Worm (Caenorhabditis elegans) whole organism, mixed stage, embryonic: ENCODE measurements around the gene ins-17.
A peak's percentile ranks its signal among the peaks of the same experiment; 100 is the strongest.

ENCODE experiments used
- M03D4.4 ChIP-seq: sonication (generic microtip); optimal IDR thresholded peaks from 2 replicates; lab custom pipeline; 2017; ENCODE audit warnings: mild to moderate bottlenecking, missing genetic modification characterization, missing compliant biosample characterization
- bed-3 ChIP-seq: fragments of 200-800 bp; sonication (Bioruptor generic); optimal IDR thresholded peaks from 3 replicates; lab custom pipeline; 2018; ENCODE audit warnings: mild to moderate bottlenecking, missing genetic modification characterization, moderate library complexity, missing compliant biosample characterization
- blmp-1 ChIP-seq: fragments of 150-350 bp; optimal IDR thresholded peaks from 2 replicates; lab custom pipeline; 2014; ENCODE audit warnings: missing biosample characterization, missing genetic modification characterization
- ceh-39 ChIP-seq: fragments of 150-350 bp; optimal IDR thresholded peaks from 2 replicates; lab custom pipeline; 2014; ENCODE audit warnings: missing biosample characterization, missing genetic modification characterization
- ceh-43 ChIP-seq: fragments of 200-800 bp; sonication (Bioruptor generic); optimal IDR thresholded peaks from 2 replicates; lab custom pipeline; 2018; ENCODE audit warnings: mild to moderate bottlenecking, missing genetic modification characterization, moderate library complexity, missing compliant biosample characterization
- ces-1 ChIP-seq: fragments of 150-350 bp; optimal IDR thresholded peaks from 2 replicates; lab custom pipeline; 2014; ENCODE audit warnings: missing biosample characterization, missing genetic modification reagents, missing genetic modification characterization
- cnd-1 ChIP-seq: fragments of 200-800 bp; sonication (Bioruptor generic); optimal IDR thresholded peaks from 2 replicates; lab custom pipeline; 2018; ENCODE audit warnings: mild to moderate bottlenecking, missing genetic modification characterization, missing compliant biosample characterization
- drap-1 ChIP-seq: fragments of 200-800 bp; sonication (Bioruptor generic); optimal IDR thresholded peaks from 3 replicates; lab custom pipeline; 2018; ENCODE audit warnings: mild to moderate bottlenecking, missing genetic modification characterization, missing compliant biosample characterization
- elt-1 ChIP-seq: sonication (generic microtip); optimal IDR thresholded peaks from 2 replicates; lab custom pipeline; 2017; ENCODE audit warnings: missing genetic modification characterization, mild to moderate bottlenecking, missing compliant biosample characterization, antibody characterized with exemption, moderate library complexity, borderline replicate concordance; ENCODE audit not compliant: insufficient read depth
- elt-3 ChIP-seq: fragments of 150-350 bp; optimal IDR thresholded peaks from 2 replicates; lab custom pipeline; 2014; ENCODE audit warnings: missing biosample characterization, missing genetic modification characterization
- flh-1 ChIP-seq: fragments of 200-800 bp; sonication (Bioruptor generic); optimal IDR thresholded peaks from 2 replicates; lab custom pipeline; 2018; ENCODE audit warnings: mild to moderate bottlenecking, missing genetic modification characterization, moderate library complexity, missing compliant biosample characterization
- ham-2 ChIP-seq: fragments of 200-800 bp; sonication (Bioruptor generic); optimal IDR thresholded peaks from 2 replicates; lab custom pipeline; 2018; ENCODE audit warnings: mild to moderate bottlenecking, missing genetic modification characterization, missing compliant biosample characterization
- hlh-1 ChIP-seq: fragments of 150-350 bp; optimal IDR thresholded peaks from 2 replicates; lab custom pipeline; 2014; ENCODE audit warnings: missing biosample characterization, missing genetic modification reagents, missing genetic modification characterization
- lin-13 ChIP-seq: fragments of 150-350 bp; optimal IDR thresholded peaks from 2 replicates; lab custom pipeline; 2014; ENCODE audit warnings: missing biosample characterization, missing genetic modification characterization
- lsy-2 ChIP-seq: fragments of 150-350 bp; optimal IDR thresholded peaks from 2 replicates; lab custom pipeline; 2014; ENCODE audit warnings: missing biosample characterization, missing genetic modification characterization
- mab-5 ChIP-seq: fragments of 150-350 bp; optimal IDR thresholded peaks from 2 replicates; lab custom pipeline; 2014; ENCODE audit warnings: missing biosample characterization, missing genetic modification characterization
- mls-2 ChIP-seq: sonication (generic microtip); optimal IDR thresholded peaks from 2 replicates; lab custom pipeline; 2016; ENCODE audit warnings: mild to moderate bottlenecking, missing genetic modification characterization, moderate library complexity, missing compliant biosample characterization
- nhr-12 ChIP-seq: fragments of 150-350 bp; optimal IDR thresholded peaks from 2 replicates; lab custom pipeline; 2014; ENCODE audit warnings: missing biosample characterization, missing genetic modification characterization
- nhr-2 ChIP-seq: fragments of 150-350 bp; optimal IDR thresholded peaks from 2 replicates; lab custom pipeline; 2014; ENCODE audit warnings: missing biosample characterization, missing genetic modification characterization
- nhr-237 ChIP-seq: fragments of 150-350 bp; optimal IDR thresholded peaks from 2 replicates; lab custom pipeline; 2014; ENCODE audit warnings: missing biosample characterization, missing genetic modification characterization
- nhr-28 ChIP-seq: fragments of 150-350 bp; optimal IDR thresholded peaks from 2 replicates; lab custom pipeline; 2014; ENCODE audit warnings: missing biosample characterization, missing genetic modification characterization
- nhr-76 ChIP-seq: sonication (generic microtip); optimal IDR thresholded peaks from 2 replicates; lab custom pipeline; 2017; ENCODE audit warnings: missing biosample characterization, missing genetic modification characterization
- pha-4 ChIP-seq: fragments of 150-350 bp; optimal IDR thresholded peaks from 2 replicates; lab custom pipeline; 2018; ENCODE audit warnings: missing biosample characterization, missing genetic modification reagents, missing genetic modification characterization
- sem-2 ChIP-seq: fragments of 200-800 bp; sonication (Bioruptor generic); optimal IDR thresholded peaks from 2 replicates; lab custom pipeline; 2018; ENCODE audit warnings: mild to moderate bottlenecking, missing genetic modification characterization, missing compliant biosample characterization
- snpc-4 ChIP-seq: fragments of 150-350 bp; optimal IDR thresholded peaks from 2 replicates; lab custom pipeline; 2014; ENCODE audit warnings: missing biosample characterization, missing genetic modification characterization
- sptf-1 ChIP-seq: sonication (generic microtip); optimal IDR thresholded peaks from 2 replicates; lab custom pipeline; 2017; ENCODE audit warnings: mild to moderate bottlenecking, missing genetic modification characterization, moderate library complexity, missing compliant biosample characterization
- tbx-8 ChIP-seq: fragments of 200-800 bp; sonication (Bioruptor generic); optimal IDR thresholded peaks from 2 replicates; lab custom pipeline; 2018; ENCODE audit warnings: mild to moderate bottlenecking, missing genetic modification characterization, moderate library complexity, missing compliant biosample characterization
- unc-120 ChIP-seq: sonication (generic microtip); optimal IDR thresholded peaks from 2 replicates; lab custom pipeline; 2017; ENCODE audit warnings: missing genetic modification characterization, missing compliant biosample characterization; ENCODE audit not compliant: poor library complexity, severe bottlenecking
- unc-39 ChIP-seq: fragments of 150-350 bp; optimal IDR thresholded peaks from 2 replicates; lab custom pipeline; 2014; ENCODE audit warnings: missing biosample characterization, missing genetic modification characterization
- unc-62 ChIP-seq: fragments of 150-350 bp; optimal IDR thresholded peaks from 2 replicates; lab custom pipeline; 2014; ENCODE audit warnings: missing biosample characterization, missing genetic modification reagents, missing genetic modification characterization
- zip-8 ChIP-seq: fragments of 150-350 bp; optimal IDR thresholded peaks from 2 replicates; lab custom pipeline; 2014; ENCODE audit warnings: missing biosample characterization, missing genetic modification characterization
- ztf-11 ChIP-seq: fragments of 150-350 bp; optimal IDR thresholded peaks from 2 replicates; lab custom pipeline; 2014; ENCODE audit warnings: missing biosample characterization, missing genetic modification characterization

The ins-17 gene

ce11 chrIII:4506590-4507128 is 29.3 kb upstream of the ins-17 start:
- no peak for TF ChIP-seq sem-2 (GFP tag; lab: Kevin White, UChicago)
- TF ChIP-seq nhr-2 (tag; lab: Kevin White, UChicago), result no peak
- TF ChIP-seq M03D4.4 (tag; lab: Kevin White, UChicago), result no peak
- TF ChIP-seq nhr-12, result no peak
- no peak for TF ChIP-seq elt-1 (tag; lab: Kevin White, UChicago)
- no peak for TF ChIP-seq nhr-76 (tag; lab: Kevin White, UChicago)
- TF ChIP-seq ztf-11 (tag; lab: Kevin White, UChicago), result no peak
- no peak for TF ChIP-seq elt-3 (tag; lab: Kevin White, UChicago)
- no peak for TF ChIP-seq ces-1 (GFP tag; lab: Kevin White, UChicago)
- no peak for TF ChIP-seq cnd-1 (tag; lab: Kevin White, UChicago)
- TF ChIP-seq nhr-28 (tag; lab: Kevin White, UChicago), result no peak
- no peak for TF ChIP-seq drap-1 (GFP tag; lab: Kevin White, UChicago)
- TF ChIP-seq unc-120 (tag; lab: Kevin White, UChicago), result no peak
- TF ChIP-seq snpc-4 (tag; lab: Kevin White, UChicago), result no peak
- TF ChIP-seq hlh-1, result no peak

- TF ChIP-seq sem-2 (GFP tag; lab: Kevin White, UChicago) (no peak), ces-1 (GFP tag; lab: Kevin White, UChicago) (no peak), elt-3 (tag; lab: Kevin White, UChicago) (no peak), unc-62 (GFP tag; lab: Kevin White, UChicago) (no peak)
These were observed 28.8 kb upstream of the ins-17 start for ce11 chrIII:4506140-4506539.

ce11 chrIII:4505726-4506125 is 28.4 kb upstream of the ins-17 start:
- TF ChIP-seq M03D4.4 (tag; lab: Kevin White, UChicago) (peak; percentile 20), snpc-4 (tag; lab: Kevin White, UChicago) (no peak), elt-3 (tag; lab: Kevin White, UChicago) (no peak), ces-1 (GFP tag; lab: Kevin White, UChicago) (peak; percentile 97), mls-2 (tag; lab: Kevin White, UChicago) (peak; percentile 58)

- TF ChIP-seq drap-1 (GFP tag; lab: Kevin White, UChicago), result no peak
- no peak for TF ChIP-seq lin-13 (tag; lab: Kevin White, UChicago)
- TF ChIP-seq mab-5 (tag; lab: Kevin White, UChicago), result no peak
- no peak for TF ChIP-seq zip-8 (tag; lab: Kevin White, UChicago)
- no peak for TF ChIP-seq ceh-39 (tag; lab: Kevin White, UChicago)
- no peak for TF ChIP-seq unc-39 (tag; lab: Kevin White, UChicago)
- TF ChIP-seq nhr-237 (tag; lab: Kevin White, UChicago), result no peak
These were observed 27.6 kb upstream of the ins-17 start for ce11 chrIII:4504934-4505484.

- TF ChIP-seq unc-120 (tag; lab: Kevin White, UChicago) (peak; percentile 44), ces-1 (GFP tag; lab: Kevin White, UChicago) (peak; percentile 56), pha-4 (no peak), ceh-39 (tag; lab: Kevin White, UChicago) (no peak)
These were observed 27.0 kb upstream of the ins-17 start for ce11 chrIII:4504358-4504757.

ce11 chrIII:4502559-4503240 is 25.3 kb upstream of the ins-17 start:
- TF ChIP-seq bed-3 (GFP tag; lab: Kevin White, UChicago), result no peak
- peak; percentile 10 for TF ChIP-seq M03D4.4 (tag; lab: Kevin White, UChicago)
- peak; percentile 30 for TF ChIP-seq pha-4
- peak; percentile 53 for TF ChIP-seq ceh-39 (tag; lab: Kevin White, UChicago)
- no peak for TF ChIP-seq elt-3 (tag; lab: Kevin White, UChicago)
- no peak for TF ChIP-seq drap-1 (GFP tag; lab: Kevin White, UChicago)
- TF ChIP-seq lsy-2 (tag; lab: Kevin White, UChicago), result no peak
- TF ChIP-seq nhr-12, result no peak
- TF ChIP-seq flh-1 (GFP tag; lab: Kevin White, UChicago), result no peak
- TF ChIP-seq nhr-76 (tag; lab: Kevin White, UChicago), result no peak
- no peak for TF ChIP-seq nhr-237 (tag; lab: Kevin White, UChicago)
- no peak for TF ChIP-seq unc-39 (tag; lab: Kevin White, UChicago)
- TF ChIP-seq hlh-1, result no peak
- no peak for TF ChIP-seq mls-2 (tag; lab: Kevin White, UChicago)
- TF ChIP-seq unc-120 (tag; lab: Kevin White, UChicago), result no peak
- no peak for TF ChIP-seq nhr-28 (tag; lab: Kevin White, UChicago)
- TF ChIP-seq snpc-4 (tag; lab: Kevin White, UChicago), result no peak
- TF ChIP-seq blmp-1 (tag; lab: Kevin White, UChicago), result no peak
- TF ChIP-seq unc-62 (GFP tag; lab: Kevin White, UChicago), result peak; percentile 56
- no peak for TF ChIP-seq sem-2 (GFP tag; lab: Kevin White, UChicago)
- TF ChIP-seq ces-1 (GFP tag; lab: Kevin White, UChicago), result no peak
- TF ChIP-seq elt-1 (tag; lab: Kevin White, UChicago), result no peak
- no peak for TF ChIP-seq ceh-43 (GFP tag; lab: Kevin White, UChicago)
- peak; percentile 43 for TF ChIP-seq ztf-11 (tag; lab: Kevin White, UChicago)
- TF ChIP-seq mab-5 (tag; lab: Kevin White, UChicago), result no peak
- TF ChIP-seq sptf-1 (tag; lab: Kevin White, UChicago), result peak; percentile 41
- TF ChIP-seq ham-2, result peak; percentile 34
- TF ChIP-seq nhr-2 (tag; lab: Kevin White, UChicago), result peak; percentile 91
- TF ChIP-seq tbx-8 (GFP tag; lab: Kevin White, UChicago), result no peak
- TF ChIP-seq zip-8 (tag; lab: Kevin White, UChicago), result peak; percentile 89
- no peak for TF ChIP-seq lin-13 (tag; lab: Kevin White, UChicago)
- TF ChIP-seq cnd-1 (tag; lab: Kevin White, UChicago), result peak; percentile 83
